Fruit fly (Drosophila melanogaster): ENCODE measurements around the gene CG15747.

Gene CG15747

dm6 chrX:13387373-13387850 is 49.3 kb downstream of the CG15747 start, which contains the start of the genes Ype and CG1662 (continued):
- peak; percentile 78 for TF ChIP-seq az2 (GFP tag; optimal IDR thresholded peaks at IDR 0.05)
- TF ChIP-seq CG8089 (GFP tag; optimal IDR thresholded peaks at IDR 0.05): peak; percentile 53
- TF ChIP-seq CG12659 (GFP tag; optimal IDR thresholded peaks at IDR 0.05): peak; percentile 84
- peak; percentile 56 for TF ChIP-seq sqz (GFP tag; optimal IDR thresholded peaks at IDR 0.05)
- TF ChIP-seq CG4282 (GFP tag; optimal IDR thresholded peaks at IDR 0.05): peak; percentile 17
- peak; percentile 16 for TF ChIP-seq CG6683 (GFP tag; optimal IDR thresholded peaks at IDR 0.05)
- peak; percentile 52 for TF ChIP-seq CG16863 (GFP tag; optimal IDR thresholded peaks at IDR 0.05)
- TF ChIP-seq pho (GFP tag; optimal IDR thresholded peaks at IDR 0.05): peak; percentile 77
- TF ChIP-seq Neu2 (GFP tag; optimal IDR thresholded peaks at IDR 0.05; ENCODE audit: borderline replicate concordance): no peak
- TF ChIP-seq tio (GFP tag; optimal IDR thresholded peaks at IDR 0.05): peak; percentile 67
- no peak for TF ChIP-seq her (GFP tag; optimal IDR thresholded peaks at IDR 0.05)
- TF ChIP-seq CG7357 (GFP tag; IDR thresholded peaks at IDR 0.05): 0 out of 3 replicates have a peak, but pooled peaks have one; percentile 27
- peak; percentile 86 for TF ChIP-seq CG2120 (GFP tag; optimal IDR thresholded peaks at IDR 0.05)
- TF ChIP-seq CG12769 (tag; optimal IDR thresholded peaks at IDR 0.05): no peak
- no peak for TF ChIP-seq CkIIα-i1 (GFP tag; IDR thresholded peaks at IDR 0.05)
- peak; percentile 39 for TF ChIP-seq Vsx1 (GFP tag; optimal IDR thresholded peaks at IDR 0.05)
- TF ChIP-seq CG10543 (GFP tag; optimal IDR thresholded peaks at IDR 0.05): peak; percentile 84
- peak; percentile 81 for TF ChIP-seq B-H2 (GFP tag; optimal IDR thresholded peaks at IDR 0.05)
- no peak for TF ChIP-seq MESR4 (GFP tag; optimal IDR thresholded peaks at IDR 0.05)
- TF ChIP-seq CG6689 (GFP tag; IDR thresholded peaks at IDR 0.05): peak; percentile 70
- peak; percentile 72 for TF ChIP-seq CG2129 (GFP tag; IDR thresholded peaks at IDR 0.05; ENCODE audit: partially characterized antibody)
- TF ChIP-seq NC2β (GFP tag; optimal IDR thresholded peaks at IDR 0.05): peak; percentile 42
- TF ChIP-seq Xrp1 (GFP tag; IDR thresholded peaks at IDR 0.05): peak; percentile 65
- peak; percentile 72 for TF ChIP-seq Bdp1 (GFP tag; optimal IDR thresholded peaks at IDR 0.05)
- TF ChIP-seq CG8281 (tag; optimal IDR thresholded peaks at IDR 0.05): peak; percentile 19
- peak; percentile 3 for TF ChIP-seq luna (GFP tag; optimal IDR thresholded peaks at IDR 0.05)
- TF ChIP-seq slou (GFP tag; optimal IDR thresholded peaks at IDR 0.05): peak; percentile 58
- TF ChIP-seq al (GFP tag; IDR thresholded peaks at IDR 0.05): peak; percentile 55
- peak; percentile 32 for TF ChIP-seq CG15011 (GFP tag; optimal IDR thresholded peaks at IDR 0.05)
- TF ChIP-seq CG10462 (GFP tag; optimal IDR thresholded peaks at IDR 0.05): peak; percentile 24
- no peak for TF ChIP-seq Nf-YA (GFP tag; IDR thresholded peaks at IDR 0.05)
- peak; percentile 77 for TF ChIP-seq Sox100B (GFP tag; optimal IDR thresholded peaks at IDR 0.05)
- no peak for TF ChIP-seq CG11398 (GFP tag; optimal IDR thresholded peaks at IDR 0.05)
- no peak; the same call in 1 of the 2 replicates for TF ChIP-seq Ravus (GFP tag; IDR thresholded peaks at IDR 0.05)
- 0 out of 2 replicates have a peak, but pooled peaks have one; percentile 31 for TF ChIP-seq Ada2b (GFP tag; IDR thresholded peaks at IDR 0.05)
- peak; percentile 24 for TF ChIP-seq CG33213 (GFP tag; optimal IDR thresholded peaks at IDR 0.05)
- TF ChIP-seq zf30C (GFP tag; optimal IDR thresholded peaks at IDR 0.05): no peak
- peak; percentile 77 for TF ChIP-seq CG3847 (GFP tag; IDR thresholded peaks at IDR 0.05)
- TF ChIP-seq NFAT (GFP tag; IDR thresholded peaks at IDR 0.05): peak; percentile 29; the same call in 1 of the 2 replicates
- TF ChIP-seq fu2 (GFP tag; optimal IDR thresholded peaks at IDR 0.05): peak; percentile 54
- peak; percentile 29 for TF ChIP-seq CG17802 (tag; optimal IDR thresholded peaks at IDR 0.05)
- TF ChIP-seq CG7745 (tag; optimal IDR thresholded peaks at IDR 0.05): no peak
- peak; percentile 49 for TF ChIP-seq HmgZ (tag; optimal IDR thresholded peaks at IDR 0.05)
- TF ChIP-seq CG5245 (GFP tag; optimal IDR thresholded peaks at IDR 0.05): peak; percentile 47
- TF ChIP-seq lilli (GFP tag; optimal IDR thresholded peaks at IDR 0.05): peak; percentile 84
- peak; percentile 71 for TF ChIP-seq CG10147 (GFP tag; optimal IDR thresholded peaks at IDR 0.05)
- TF ChIP-seq Lpt (GFP tag; optimal IDR thresholded peaks at IDR 0.05): no peak
- no peak for TF ChIP-seq sima (GFP tag; optimal IDR thresholded peaks at IDR 0.05)
- TF ChIP-seq da (GFP tag; optimal IDR thresholded peaks at IDR 0.05): no peak
- TF ChIP-seq lab (GFP tag; optimal IDR thresholded peaks at IDR 0.05): peak; percentile 76
- TF ChIP-seq aop (GFP tag; IDR thresholded peaks at IDR 0.05): no peak
